Fruit fly (Drosophila melanogaster): ENCODE measurements around the gene CG6999.

CG6999 gene

DNA sequence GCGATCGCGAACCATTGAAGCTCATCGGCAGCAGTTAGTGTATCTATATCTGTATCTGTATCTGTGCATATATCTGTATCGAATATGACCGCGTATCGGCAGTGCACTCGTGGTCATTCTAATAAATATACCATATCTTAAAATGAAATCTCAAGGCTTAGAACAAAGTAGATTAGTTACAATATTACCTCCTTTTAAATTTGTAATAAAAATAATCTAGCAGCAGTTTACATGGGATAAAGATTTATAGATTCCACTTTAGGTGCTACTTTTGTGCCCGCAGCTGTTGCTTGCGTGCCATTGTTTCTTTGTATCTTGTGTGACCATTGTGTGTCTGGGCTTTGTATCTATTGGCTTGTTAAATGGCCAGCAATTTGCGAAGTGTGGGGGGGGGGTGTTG lies 28.1 kb upstream of the CG6999 start (continued):
- TF ChIP-seq wdn (GFP tag; IDR thresholded peaks at IDR 0.05) (peak; percentile 46; the same call in 1 of the 2 replicates), fd64A (GFP tag; optimal IDR thresholded peaks at IDR 0.05) (peak; percentile 38), CG10147 (GFP tag; optimal IDR thresholded peaks at IDR 0.05) (peak; percentile 67), Drgx (GFP tag; IDR thresholded peaks at IDR 0.05) (peak; percentile 87), sr (GFP tag; IDR thresholded peaks at IDR 0.05) (peak; percentile 23; the same call in 1 of the 3 replicates), Nf-YC (tag; optimal IDR thresholded peaks at IDR 0.05) (peak; percentile 32), Ets97D (GFP tag; optimal IDR thresholded peaks at IDR 0.05) (no peak), gcm (GFP tag; optimal IDR thresholded peaks at IDR 0.05) (peak; percentile 79), Rx (GFP tag; IDR thresholded peaks at IDR 0.05) (no peak), CG17361 (GFP tag; IDR thresholded peaks at IDR 0.05) (no peak; the same call in 2 of the 3 replicates), CG12299 (tag; optimal IDR thresholded peaks at IDR 0.05) (peak; percentile 73), tup (GFP tag; optimal IDR thresholded peaks at IDR 0.05) (no peak), CG8388 (GFP tag; optimal IDR thresholded peaks at IDR 0.05) (peak; percentile 75), HmgZ (tag; optimal IDR thresholded peaks at IDR 0.05) (peak; percentile 59), hb (GFP tag; IDR thresholded peaks at IDR 0.05; ENCODE audit: partially characterized antibody) (no peak), Optix (GFP tag; IDR thresholded peaks at IDR 0.05) (0 out of 3 replicates have a peak, but pooled peaks have one; percentile 36), Ptx1 (GFP tag; IDR thresholded peaks at IDR 0.05) (peak; percentile 63), jumu (GFP tag; optimal IDR thresholded peaks at IDR 0.05) (no peak), CG8089 (GFP tag; optimal IDR thresholded peaks at IDR 0.05) (peak; percentile 47), HLH4C (GFP tag; IDR thresholded peaks at IDR 0.05; ENCODE audit: partially characterized antibody) (no peak), CG6175 (GFP tag; IDR thresholded peaks at IDR 0.05) (no peak), Dek (tag; optimal IDR thresholded peaks at IDR 0.05) (peak; percentile 74), Dad (GFP tag; optimal IDR thresholded peaks at IDR 0.05) (no peak), unc-4 (GFP tag; IDR thresholded peaks at IDR 0.05; ENCODE audit: partially characterized antibody) (no peak), CG9437 (GFP tag; optimal IDR thresholded peaks at IDR 0.05) (peak; percentile 71), Dip2 (GFP tag; IDR thresholded peaks at IDR 0.05) (no peak), ci (GFP tag; IDR thresholded peaks at IDR 0.05) (peak; percentile 87), dm (GFP tag; optimal IDR thresholded peaks at IDR 0.05) (peak; percentile 23), trh (GFP tag; optimal IDR thresholded peaks at IDR 0.05) (no peak), lab (GFP tag; optimal IDR thresholded peaks at IDR 0.05) (peak; percentile 84), slbo (GFP tag; IDR thresholded peaks at IDR 0.05) (peak; percentile 66), CG12236 (GFP tag; optimal IDR thresholded peaks at IDR 0.05) (peak; percentile 34), CG10274 (GFP tag; optimal IDR thresholded peaks at IDR 0.05) (peak; percentile 24), CG7372 (GFP tag; IDR thresholded peaks at IDR 0.05) (peak; percentile 33; the same call in 1 of the 2 replicates), kay (GFP tag; optimal IDR thresholded peaks at IDR 0.05) (no peak), sob (GFP tag; IDR thresholded peaks at IDR 0.05) (peak; percentile 69), bbx (GFP tag; IDR thresholded peaks at IDR 0.05; ENCODE audit: partially characterized antibody) (no peak), grn (GFP tag; optimal IDR thresholded peaks at IDR 0.05) (no peak), nerfin-1 (tag; optimal IDR thresholded peaks at IDR 0.05) (peak; percentile 59), CG1233 (GFP tag; optimal IDR thresholded peaks at IDR 0.05) (no peak), B-H2 (GFP tag; optimal IDR thresholded peaks at IDR 0.05) (no peak), corto (GFP tag; optimal IDR thresholded peaks at IDR 0.05) (peak; percentile 50), zfh1 (GFP tag; IDR thresholded peaks at IDR 0.05) (peak; percentile 58; the same call in 1 of the 3 replicates), CG1603 (tag; optimal IDR thresholded peaks at IDR 0.05) (peak; percentile 90), Doc2 (GFP tag; IDR thresholded peaks at IDR 0.05) (peak; percentile 14; the same call in 1 of the 2 replicates), Hr39 (optimal IDR thresholded peaks at IDR 0.05) (no peak), mld (GFP tag; IDR thresholded peaks at IDR 0.05; ENCODE audit: partially characterized antibody) (no peak), D (optimal IDR thresholded peaks at IDR 0.05) (no peak), D (GFP tag; optimal IDR thresholded peaks at IDR 0.05) (peak; percentile 68), CG5245 (GFP tag; optimal IDR thresholded peaks at IDR 0.05) (peak; percentile 33), ftz-f1 (GFP tag; optimal IDR thresholded peaks at IDR 0.05) (no peak), CG10979 (tag; optimal IDR thresholded peaks at IDR 0.05) (peak; percentile 76)

Measured in whole organism, embryonic.